Worm (Caenorhabditis elegans): ENCODE results near the gene ani-1.

ani-1 gene

ce11 chrIII:12456801-12457647 is 3.8 kb upstream of the ani-1 start, which contains the start of the genes scav-3 and Y49E10.21 (continued):
- peak; percentile 91 for TF ChIP-seq madf-6 (GFP tag; IDR thresholded peaks at IDR 0.05)
- TF ChIP-seq D2030.7 (GFP tag; IDR thresholded peaks at IDR 0.05), result peak; percentile 57; the same call in 1 of the 2 replicates
- TF ChIP-seq ceh-91 (GFP tag; IDR thresholded peaks at IDR 0.05), result peak; percentile 67; the same call in 1 of the 2 replicates
- no peak for TF ChIP-seq madf-3 (GFP tag; IDR thresholded peaks at IDR 0.05)
- no peak for TF ChIP-seq rcor-1 (GFP tag; IDR thresholded peaks at IDR 0.05)
- peak; percentile 59 for TF ChIP-seq lin-54 (GFP tag; optimal IDR thresholded peaks at IDR 0.05)
- TF ChIP-seq aptf-2 (GFP tag; conservative IDR thresholded peaks at IDR 0.05), result no peak
- no peak for TF ChIP-seq fkh-3 (tag; optimal IDR thresholded peaks at IDR 0.05)
- peak; percentile 47 for TF ChIP-seq him-1 (tag; optimal IDR thresholded peaks at IDR 0.05)
- TF ChIP-seq cebp-1 (GFP tag; IDR thresholded peaks at IDR 0.05), result no peak
- peak; percentile 51 for TF ChIP-seq cebp-1 (tag; optimal IDR thresholded peaks at IDR 0.05)
- no peak for TF ChIP-seq egl-44 (GFP tag; IDR thresholded peaks at IDR 0.05)
- TF ChIP-seq mxl-1 (tag; optimal IDR thresholded peaks at IDR 0.05), result no peak
- no peak for TF ChIP-seq sptf-2 (GFP tag; optimal IDR thresholded peaks at IDR 0.05)
- TF ChIP-seq efl-1 (GFP tag; optimal IDR thresholded peaks at IDR 0.05), result peak; percentile 61
- TF ChIP-seq Y95B8A.8 (GFP tag; IDR thresholded peaks at IDR 0.05), result 0 out of 2 replicates have a peak, but pooled peaks have one; percentile 36
- TF ChIP-seq F33H1.4 (GFP tag; IDR thresholded peaks at IDR 0.05), result peak; percentile 94
- TF ChIP-seq rpc-1 (optimal IDR thresholded peaks at IDR 0.05), result no peak
- TF ChIP-seq rpc-1 (tag; optimal IDR thresholded peaks at IDR 0.05), result no peak
- no peak for TF ChIP-seq nhr-90 (tag; optimal IDR thresholded peaks at IDR 0.05)
- no peak for TF ChIP-seq ceh-79 (tag; optimal IDR thresholded peaks at IDR 0.05)
- no peak for TF ChIP-seq let-526 (GFP tag; IDR thresholded peaks at IDR 0.05)
- TF ChIP-seq Y53G8AR.9 (GFP tag; conservative IDR thresholded peaks at IDR 0.05), result no peak
- TF ChIP-seq tbp1 (GFP tag; optimal IDR thresholded peaks at IDR 0.05), result no peak
- no peak for TF ChIP-seq nhr-179 (tag; optimal IDR thresholded peaks at IDR 0.05)
- TF ChIP-seq hmg-20 (GFP tag; IDR thresholded peaks at IDR 0.05), result no peak
- TF ChIP-seq pha-4 (tag; optimal IDR thresholded peaks at IDR 0.05), result no peak
- no peak for TF ChIP-seq zfh-2 (GFP tag; conservative IDR thresholded peaks at IDR 0.05)
- no peak for TF ChIP-seq F39B2.1 (GFP tag; IDR thresholded peaks at IDR 0.05)
- TF ChIP-seq B0261.1 (tag; optimal IDR thresholded peaks at IDR 0.05), result no peak
- peak; percentile 56; the same call in 1 of the 2 replicates for TF ChIP-seq mcd-1 (GFP tag; IDR thresholded peaks at IDR 0.05)
- no peak for TF ChIP-seq cebp-2 (GFP tag; IDR thresholded peaks at IDR 0.05)
- TF ChIP-seq lsl-1 (GFP tag; optimal IDR thresholded peaks at IDR 0.05), result peak; percentile 99
- TF ChIP-seq ztf-3 (GFP tag; optimal IDR thresholded peaks at IDR 0.05), result no peak
- TF ChIP-seq hmg-1.2 (GFP tag; IDR thresholded peaks at IDR 0.05), result no peak
- TF ChIP-seq lin-35 (GFP tag; optimal IDR thresholded peaks at IDR 0.05), result no peak
- no peak for TF ChIP-seq ZK185.1 (tag; optimal IDR thresholded peaks at IDR 0.05; ENCODE audit: poor library complexity, severe bottlenecking)
- no peak for TF ChIP-seq B0019.2 (GFP tag; conservative IDR thresholded peaks at IDR 0.05)
- no peak for TF ChIP-seq mes-4 (tag; optimal IDR thresholded peaks at IDR 0.05)

Data from whole organism, young adult.